Fruit fly (Drosophila melanogaster) whole organism, embryonic: ENCODE data around the gene mdu.

Experiments used
- B-H2 ChIP-seq: fragments of 200-800 bp; sonication (Bioruptor generic); optimal IDR thresholded peaks from 2 replicates; lab custom pipeline; 2018; ENCODE audit warnings: missing biosample characterization, mild to moderate bottlenecking, missing genetic modification characterization
- CG10321 ChIP-seq: fragments of 200-800 bp; sonication (Bioruptor generic); IDR thresholded peaks from 2 replicates; pipeline ENCODE4 v1.3.6; 2022; ENCODE audit warnings: missing biosample characterization, missing genetic modification characterization
- CG12769 ChIP-seq: fragments of 200-800 bp; sonication (Bioruptor generic); optimal IDR thresholded peaks from 2 replicates; lab custom pipeline; 2019; ENCODE audit warnings: missing biosample characterization, mild to moderate bottlenecking, missing genetic modification characterization, moderate library complexity
- CG15011 ChIP-seq: fragments of 200-800 bp; sonication (Bioruptor generic); optimal IDR thresholded peaks from 3 replicates; lab custom pipeline; 2018; ENCODE audit warnings: missing biosample characterization, mild to moderate bottlenecking, missing genetic modification characterization
- CG16863 ChIP-seq: fragments of 200-800 bp; sonication (Bioruptor generic); optimal IDR thresholded peaks from 3 replicates; lab custom pipeline; 2016; ENCODE audit warnings: missing biosample characterization, missing genetic modification characterization
- CG17328 ChIP-seq: fragments of 200-800 bp; sonication (Bioruptor generic); IDR thresholded peaks from 2 replicates; pipeline ENCODE4 v1.3.6; 2022; ENCODE audit warnings: missing biosample characterization, missing genetic modification characterization
- CG30020 ChIP-seq: fragments of 200-800 bp; optimal IDR thresholded peaks from 2 replicates; lab custom pipeline; 2019; ENCODE audit warnings: missing biosample characterization, mild to moderate bottlenecking, missing genetic modification characterization, moderate library complexity
- CG43689 ChIP-seq: fragments of 200-800 bp; sonication (Bioruptor generic); IDR thresholded peaks from 2 replicates; pipeline ENCODE4 v1.3.6; 2022; ENCODE audit warnings: missing biosample characterization, missing genetic modification characterization
- CG4730 ChIP-seq: fragments of 200-800 bp; sonication (Bioruptor generic); IDR thresholded peaks from 2 replicates; pipeline ENCODE4 v1.3.6; 2022; ENCODE audit warnings: missing biosample characterization, missing genetic modification characterization
- CG4820 ChIP-seq: fragments of 200-800 bp; sonication (Bioruptor generic); optimal IDR thresholded peaks from 3 replicates; lab custom pipeline; 2016; ENCODE audit warnings: missing biosample characterization, missing genetic modification characterization
- CG5245 ChIP-seq: fragments of 200-800 bp; sonication (Bioruptor generic); optimal IDR thresholded peaks from 3 replicates; lab custom pipeline; 2016; ENCODE audit warnings: missing biosample characterization, missing genetic modification characterization
- CG6272 ChIP-seq: fragments of 200-800 bp; sonication (Bioruptor generic); IDR thresholded peaks from 2 replicates; pipeline ENCODE4 v1.3.6; 2022; ENCODE audit warnings: missing biosample characterization, missing genetic modification characterization
- CG7987 ChIP-seq: fragments of 200-800 bp; sonication (Bioruptor generic); optimal IDR thresholded peaks from 2 replicates; lab custom pipeline; 2018; ENCODE audit warnings: missing biosample characterization, mild to moderate bottlenecking, missing genetic modification characterization, moderate library complexity
- CG8290 ChIP-seq, 3 experiments: fragments of 200-800 bp; sonication (Bioruptor generic); optimal IDR thresholded peaks; 2 replicates each; lab custom pipeline; 2016 to 2019; ENCODE audit warnings: missing biosample characterization in 3 of 3, missing genetic modification characterization in 3 of 3, mild to moderate bottlenecking in 2 of 3, moderate library complexity in 1 of 3
- CG9797 ChIP-seq: fragments of 200-800 bp; sonication (Bioruptor generic); optimal IDR thresholded peaks from 3 replicates; lab custom pipeline; 2018; ENCODE audit warnings: missing biosample characterization, mild to moderate bottlenecking, missing genetic modification characterization
- D ChIP-seq, 2 experiments: fragments of 200-800 bp in 1 of 2; fragments of >200 bp in 1 of 2; sonication (Bioruptor generic) in 1 of 2; optimal IDR thresholded peaks; 2 replicates in 1 of 2; 3 replicates in 1 of 2; lab custom pipeline; 2017; ENCODE audit warnings: mild to moderate bottlenecking in 1 of 2, missing biosample characterization in 1 of 2, missing genetic modification characterization in 1 of 2, missing genetic modification reagents in 1 of 2
- Doc3 ChIP-seq: fragments of 200-800 bp; sonication (Bioruptor generic); IDR thresholded peaks from 3 replicates; pipeline ENCODE4 v1.3.6; 2022; ENCODE audit warnings: missing biosample characterization, missing genetic modification characterization; ENCODE audit not compliant: partially characterized antibody
- E2f2 ChIP-seq: fragments of 200-800 bp; sonication (Bioruptor generic); IDR thresholded peaks from 2 replicates; pipeline ENCODE4 v1.3.6; 2022; ENCODE audit warnings: missing biosample characterization, missing genetic modification characterization
- HLH54F ChIP-seq: fragments of 200-800 bp; sonication (Bioruptor generic); optimal IDR thresholded peaks from 3 replicates; lab custom pipeline; 2016; ENCODE audit warnings: missing biosample characterization, missing genetic modification characterization
- Max ChIP-seq: fragments of 200-800 bp; sonication (Bioruptor generic); optimal IDR thresholded peaks from 2 replicates; lab custom pipeline; 2016; ENCODE audit warnings: missing biosample characterization, mild to moderate bottlenecking, missing genetic modification characterization
- Meics ChIP-seq: fragments of 200-800 bp; sonication (Bioruptor generic); optimal IDR thresholded peaks from 2 replicates; lab custom pipeline; 2017; ENCODE audit warnings: missing biosample characterization, mild to moderate bottlenecking, missing genetic modification characterization
- Mrtf ChIP-seq: fragments of 200-800 bp; sonication (Bioruptor generic); IDR thresholded peaks from 3 replicates; pipeline ENCODE4 v1.3.6; 2022; ENCODE audit warnings: missing biosample characterization, missing genetic modification characterization
- Myb ChIP-seq: fragments of 200-800 bp; sonication (Bioruptor generic); optimal IDR thresholded peaks from 2 replicates; lab custom pipeline; 2016; ENCODE audit warnings: missing biosample characterization, missing genetic modification characterization
- NC2α ChIP-seq: fragments of 200-800 bp; sonication (Bioruptor generic); optimal IDR thresholded peaks from 2 replicates; lab custom pipeline; 2016; ENCODE audit warnings: missing biosample characterization, missing genetic modification characterization
- Nf-YB ChIP-seq: fragments of 200-800 bp; sonication (Bioruptor generic); optimal IDR thresholded peaks from 3 replicates; lab custom pipeline; 2019; ENCODE audit warnings: missing biosample characterization, mild to moderate bottlenecking, missing genetic modification characterization, moderate library complexity
- Oaz ChIP-seq: fragments of 200-800 bp; sonication (Bioruptor generic); IDR thresholded peaks from 2 replicates; pipeline ENCODE4 v1.3.6; 2022; ENCODE audit warnings: missing biosample characterization, missing genetic modification characterization
- Scr ChIP-seq: fragments of 200-800 bp; sonication (Bioruptor generic); IDR thresholded peaks from 2 replicates; pipeline ENCODE4 v1.3.6; 2022; ENCODE audit warnings: missing biosample characterization, missing genetic modification characterization; ENCODE audit not compliant: partially characterized antibody
- Taf1 ChIP-seq: fragments of 200-800 bp; sonication (Bioruptor generic); IDR thresholded peaks from 2 replicates; pipeline ENCODE4 v1.3.6; 2022; ENCODE audit warnings: missing biosample characterization, missing genetic modification characterization
- Xbp1 ChIP-seq: fragments of 200-800 bp; sonication (Bioruptor generic); optimal IDR thresholded peaks from 3 replicates; lab custom pipeline; 2016; ENCODE audit warnings: missing biosample characterization, mild to moderate bottlenecking, missing genetic modification characterization
- abd-A ChIP-seq: fragments of 200-800 bp; sonication (Bioruptor generic); optimal IDR thresholded peaks from 3 replicates; lab custom pipeline; 2019; ENCODE audit warnings: missing biosample characterization, mild to moderate bottlenecking, missing genetic modification characterization, moderate library complexity
- al ChIP-seq: fragments of 200-800 bp; sonication (Bioruptor generic); IDR thresholded peaks from 2 replicates; pipeline ENCODE4 v1.3.6; 2022; ENCODE audit warnings: missing biosample characterization, missing genetic modification characterization
- bsh ChIP-seq, 2 experiments: fragments of 200-800 bp; sonication (Bioruptor generic); optimal IDR thresholded peaks; 2 replicates each; lab custom pipeline; 2017 to 2018; ENCODE audit warnings: mild to moderate bottlenecking in 2 of 2, missing biosample characterization in 2 of 2, missing genetic modification characterization in 2 of 2, moderate library complexity in 1 of 2
- chm ChIP-seq: fragments of 200-800 bp; sonication (Bioruptor generic); IDR thresholded peaks from 2 replicates; pipeline ENCODE4 v1.3.6; 2022; ENCODE audit warnings: missing biosample characterization, missing genetic modification characterization
- dysf ChIP-seq: fragments of 200-800 bp; sonication (Bioruptor generic); IDR thresholded peaks from 3 replicates; pipeline ENCODE4 v1.3.6; 2022; ENCODE audit warnings: missing biosample characterization, missing genetic modification characterization
- hth ChIP-seq: fragments of >200 bp; optimal IDR thresholded peaks from 2 replicates; lab custom pipeline; 2017; ENCODE audit warnings: inconsistent platforms
- inv ChIP-seq: fragments of 200-800 bp; sonication (Bioruptor generic); IDR thresholded peaks from 2 replicates; pipeline ENCODE4 v1.3.6; 2022; ENCODE audit warnings: missing biosample characterization, missing genetic modification characterization; ENCODE audit not compliant: partially characterized antibody
- jigr1 ChIP-seq: fragments of 200-800 bp; sonication (Bioruptor generic); IDR thresholded peaks from 3 replicates; pipeline ENCODE4 v1.3.6; 2022; ENCODE audit warnings: missing biosample characterization, missing genetic modification characterization
- kni ChIP-seq: fragments of 200-800 bp; sonication (Bioruptor generic); optimal IDR thresholded peaks from 3 replicates; lab custom pipeline; 2017; ENCODE audit warnings: mild to moderate bottlenecking, missing biosample characterization, missing genetic modification reagents, missing genetic modification characterization
- maf-S ChIP-seq: fragments of 200-800 bp; sonication (Bioruptor generic); optimal IDR thresholded peaks from 2 replicates; lab custom pipeline; 2016; ENCODE audit warnings: missing biosample characterization, missing genetic modification characterization
- mam ChIP-seq: fragments of 200-800 bp; sonication (Bioruptor generic); optimal IDR thresholded peaks from 3 replicates; lab custom pipeline; 2016; ENCODE audit warnings: missing biosample characterization, missing genetic modification characterization
- otp ChIP-seq: fragments of 200-800 bp; sonication (Bioruptor generic); IDR thresholded peaks from 3 replicates; pipeline ENCODE4, ENCODE4 v1.3.6; 2022; ENCODE audit warnings: missing biosample characterization, missing genetic modification characterization
- pb ChIP-seq: fragments of 200-800 bp; sonication (Bioruptor generic); optimal IDR thresholded peaks from 3 replicates; lab custom pipeline; 2016; ENCODE audit warnings: missing biosample characterization, missing genetic modification characterization
- pzg ChIP-seq: fragments of 200-800 bp; sonication (Bioruptor generic); optimal IDR thresholded peaks from 3 replicates; lab custom pipeline; 2018; ENCODE audit warnings: missing biosample characterization, mild to moderate bottlenecking, missing genetic modification characterization, moderate library complexity
- sd ChIP-seq: fragments of 200-800 bp; sonication (Bioruptor generic); optimal IDR thresholded peaks from 3 replicates; lab custom pipeline; 2018; ENCODE audit warnings: missing biosample characterization, mild to moderate bottlenecking, missing genetic modification characterization, moderate library complexity
- sim ChIP-seq: fragments of 200-800 bp; sonication (Bioruptor generic); IDR thresholded peaks from 2 replicates; pipeline ENCODE4 v1.3.6; 2022; ENCODE audit warnings: missing biosample characterization, missing genetic modification characterization
- sima ChIP-seq: fragments of 200-800 bp; sonication (Bioruptor generic); optimal IDR thresholded peaks from 2 replicates; lab custom pipeline; 2016; ENCODE audit warnings: missing biosample characterization, missing genetic modification characterization
- unpg ChIP-seq: fragments of 200-800 bp; sonication (Bioruptor generic); optimal IDR thresholded peaks from 3 replicates; lab custom pipeline; 2018; ENCODE audit warnings: missing biosample characterization, mild to moderate bottlenecking, missing genetic modification characterization, moderate library complexity
- usp ChIP-seq: fragments of >200 bp; optimal IDR thresholded peaks from 2 replicates; lab custom pipeline; 2017; ENCODE audit warnings: missing biosample characterization, missing genetic modification characterization
- wor ChIP-seq: fragments of 200-800 bp; sonication (Bioruptor generic); IDR thresholded peaks from 2 replicates; pipeline ENCODE4 v1.3.6; 2022; ENCODE audit warnings: missing biosample characterization, missing genetic modification characterization
- z ChIP-seq: fragments of 200-800 bp; sonication (Bioruptor generic); IDR thresholded peaks from 3 replicates; pipeline ENCODE4 v1.3.6; 2022; ENCODE audit warnings: missing biosample characterization, missing genetic modification characterization

The mdu gene

dm6 chrX:12472244-12472736 is 24.7 kb upstream of the mdu start:
- peak; percentile 78 for TF ChIP-seq mam (GFP tag; lab: Kevin White, UChicago)
- peak; percentile 83 for TF ChIP-seq Nf-YB (GFP tag; lab: Kevin White, UChicago)
- TF ChIP-seq z, result no peak
- no peak for TF ChIP-seq inv
- TF ChIP-seq abd-A (tag; lab: Kevin White, UChicago), result peak; percentile 83
- TF ChIP-seq Xbp1 (GFP tag; lab: Kevin White, UChicago), result peak; percentile 92
- peak; percentile 94 for TF ChIP-seq al (GFP tag; lab: Robert Waterston, UW)
- TF ChIP-seq usp (GFP tag; lab: Kevin White, UChicago), result no peak
- peak; percentile 89; the same call in 2 of the 3 replicates for TF ChIP-seq Mrtf (GFP tag; lab: Robert Waterston, UW)
- peak; percentile 85 for TF ChIP-seq jigr1 (GFP tag; lab: Robert Waterston, UW)
- peak; percentile 16 for TF ChIP-seq pzg (GFP tag; lab: Kevin White, UChicago)
- TF ChIP-seq wor, result peak; percentile 92
- peak; percentile 96 for TF ChIP-seq sd (tag; lab: Kevin White, UChicago)
- no peak for TF ChIP-seq hth (lab: Kevin White, UChicago)
- TF ChIP-seq Taf1 (GFP tag; lab: Robert Waterston, UW), result peak; percentile 94
- peak; percentile 52 for TF ChIP-seq maf-S (GFP tag; lab: Kevin White, UChicago)
- no peak for TF ChIP-seq pb (GFP tag; lab: Kevin White, UChicago)
- TF ChIP-seq unpg (GFP tag; lab: Kevin White, UChicago), result peak; percentile 94
- peak; percentile 96 for TF ChIP-seq Meics (GFP tag; lab: Kevin White, UChicago)
- peak; percentile 78 for TF ChIP-seq sim (GFP tag; lab: Robert Waterston, UW)
- no peak for TF ChIP-seq Scr (GFP tag; lab: Robert Waterston, UW)
- peak; percentile 74 for TF ChIP-seq CG30020 (tag; lab: Kevin White, UChicago)
- peak; percentile 83 for TF ChIP-seq CG7987 (GFP tag; lab: Kevin White, UChicago)
- TF ChIP-seq CG12769 (tag; lab: Kevin White, UChicago), result peak; percentile 97
- TF ChIP-seq CG16863 (GFP tag; lab: Kevin White, UChicago), result peak; percentile 46
- peak; percentile 76 for TF ChIP-seq CG8290 (GFP tag; optimal IDR thresholded peaks at IDR 0.05; lab: Kevin White, UChicago)
- TF ChIP-seq CG8290 (tag; optimal IDR thresholded peaks at IDR 0.05; lab: Kevin White, UChicago), result peak; percentile 11 to 90
- peak; percentile 80 for TF ChIP-seq CG10321 (GFP tag; lab: Robert Waterston, UW)
- peak; percentile 84 for TF ChIP-seq chm (GFP tag; lab: Robert Waterston, UW)
- TF ChIP-seq Max (GFP tag; lab: Kevin White, UChicago), result peak; percentile 90
- TF ChIP-seq B-H2 (GFP tag; lab: Kevin White, UChicago), result peak; percentile 92
- peak; percentile 91 for TF ChIP-seq CG15011 (GFP tag; lab: Kevin White, UChicago)
- peak; percentile 90 for TF ChIP-seq CG4820
- no peak for TF ChIP-seq D (optimal IDR thresholded peaks at IDR 0.05; lab: Kevin White, UChicago)
- peak; percentile 92 for TF ChIP-seq D (GFP tag; optimal IDR thresholded peaks at IDR 0.05; lab: Kevin White, UChicago)
- TF ChIP-seq sima (GFP tag; lab: Kevin White, UChicago), result peak; percentile 41
- TF ChIP-seq CG9797 (GFP tag; lab: Kevin White, UChicago), result peak; percentile 4
- no peak for TF ChIP-seq Myb (GFP tag; lab: Kevin White, UChicago)
- TF ChIP-seq HLH54F (GFP tag; lab: Kevin White, UChicago), result peak; percentile 68
- peak; percentile 95 for TF ChIP-seq Oaz (GFP tag; lab: Robert Waterston, UW)
- TF ChIP-seq CG17328 (GFP tag; lab: Robert Waterston, UW), result peak; percentile 93
- no peak for TF ChIP-seq Doc3 (GFP tag; lab: Robert Waterston, UW)
- peak; percentile 83 for TF ChIP-seq otp
- TF ChIP-seq NC2α (GFP tag; lab: Kevin White, UChicago), result peak; percentile 30
- peak; percentile 97 for TF ChIP-seq dysf
- peak; percentile 35 for TF ChIP-seq kni
- TF ChIP-seq CG4730 (GFP tag; lab: Robert Waterston, UW), result peak; percentile 94
- TF ChIP-seq bsh (GFP tag; optimal IDR thresholded peaks at IDR 0.05; lab: Kevin White, UChicago), result peak; percentile 75 to 93
- peak; percentile 91 for TF ChIP-seq CG43689
- peak; percentile 84 for TF ChIP-seq CG6272 (GFP tag; lab: Robert Waterston, UW)
- peak; percentile 81 for TF ChIP-seq E2f2
- TF ChIP-seq CG5245, result peak; percentile 69
